Fruit fly (Drosophila melanogaster): ENCODE data around the gene GckIII.

dm6 chr3R:17133897-17134296 is 48.6 kb downstream of the GckIII start, which contains the start of gene CG31267:
- no peak for TF ChIP-seq br (GFP tag; optimal IDR thresholded peaks at IDR 0.05)
- TF ChIP-seq foxo (GFP tag; optimal IDR thresholded peaks at IDR 0.05) = no peak
- no peak for TF ChIP-seq dmrt93B (GFP tag; optimal IDR thresholded peaks at IDR 0.05)

Measured in whole organism, wandering third instar larva.